Fruit fly (Drosophila melanogaster) whole organism, embryonic: ENCODE measurements around the gene CG34242.

Source experiments
- Atf6 ChIP-seq: fragments of 200-800 bp; sonication (Bioruptor generic); IDR thresholded peaks from 2 replicates; pipeline ENCODE4 v1.3.6; 2022; ENCODE audit warnings: missing biosample characterization, missing genetic modification characterization
- Bgb ChIP-seq: fragments of 200-800 bp; sonication (Bioruptor generic); IDR thresholded peaks from 2 replicates; pipeline ENCODE4 v1.3.6; 2022; ENCODE audit warnings: missing biosample characterization, missing genetic modification characterization; ENCODE audit not compliant: partially characterized antibody
- CG10366 ChIP-seq: fragments of 200-800 bp; sonication (Bioruptor generic); IDR thresholded peaks from 2 replicates; pipeline ENCODE4 v1.3.6; 2022; ENCODE audit warnings: missing biosample characterization, missing genetic modification characterization
- CG12659 ChIP-seq: fragments of 200-800 bp; sonication (Bioruptor generic); optimal IDR thresholded peaks from 3 replicates; lab custom pipeline; 2017; ENCODE audit warnings: mild to moderate bottlenecking, missing biosample characterization, missing genetic modification reagents, missing genetic modification characterization
- CG12769 ChIP-seq: fragments of 200-800 bp; sonication (Bioruptor generic); optimal IDR thresholded peaks from 2 replicates; lab custom pipeline; 2019; ENCODE audit warnings: missing biosample characterization, mild to moderate bottlenecking, missing genetic modification characterization, moderate library complexity
- CG13287 ChIP-seq: fragments of 200-800 bp; sonication (Bioruptor generic); IDR thresholded peaks from 2 replicates; pipeline ENCODE4 v1.3.6; 2022; ENCODE audit warnings: missing biosample characterization, missing genetic modification characterization; ENCODE audit not compliant: partially characterized antibody
- CG13775 ChIP-seq: fragments of 200-800 bp; sonication (Bioruptor generic); optimal IDR thresholded peaks from 3 replicates; lab custom pipeline; 2017; ENCODE audit warnings: missing biosample characterization, mild to moderate bottlenecking, missing genetic modification characterization
- CG15696 ChIP-seq: fragments of 200-800 bp; sonication (Bioruptor generic); optimal IDR thresholded peaks from 2 replicates; lab custom pipeline; 2019; ENCODE audit warnings: missing biosample characterization, mild to moderate bottlenecking, missing genetic modification characterization, moderate library complexity
- CG1602 ChIP-seq: fragments of 200-800 bp; sonication (Bioruptor generic); optimal IDR thresholded peaks from 3 replicates; lab custom pipeline; 2016; ENCODE audit warnings: missing biosample characterization, missing genetic modification characterization
- CG17568 ChIP-seq: fragments of 200-800 bp; sonication (Bioruptor generic); optimal IDR thresholded peaks from 2 replicates; lab custom pipeline; 2018; ENCODE audit warnings: missing biosample characterization, mild to moderate bottlenecking, missing genetic modification characterization, moderate library complexity
- CG18599 ChIP-seq: fragments of 200-800 bp; sonication (Bioruptor generic); optimal IDR thresholded peaks from 3 replicates; lab custom pipeline; 2017; ENCODE audit warnings: missing biosample characterization, missing genetic modification characterization, mild to moderate bottlenecking, moderate library complexity, missing genetic modification reagents
- CG2712 ChIP-seq: fragments of 200-800 bp; optimal IDR thresholded peaks from 3 replicates; lab custom pipeline; 2019; ENCODE audit warnings: missing biosample characterization, mild to moderate bottlenecking, missing genetic modification characterization, moderate library complexity
- CG3281 ChIP-seq: fragments of 200-800 bp; sonication (Bioruptor generic); optimal IDR thresholded peaks from 3 replicates; lab custom pipeline; 2017; ENCODE audit warnings: missing biosample characterization, mild to moderate bottlenecking, missing genetic modification characterization
- CG34224 ChIP-seq: fragments of 200-800 bp; sonication (Bioruptor generic); IDR thresholded peaks from 3 replicates; pipeline ENCODE4 v1.3.6; 2022; ENCODE audit warnings: missing biosample characterization, missing genetic modification characterization; ENCODE audit not compliant: partially characterized antibody
- CG6175 ChIP-seq: fragments of 200-800 bp; sonication (Bioruptor generic); IDR thresholded peaks from 3 replicates; pipeline ENCODE4 v1.3.6; 2022; ENCODE audit warnings: missing biosample characterization, missing genetic modification characterization
- CG6689 ChIP-seq: fragments of 200-800 bp; sonication (Bioruptor generic); IDR thresholded peaks from 2 replicates; pipeline ENCODE4 v1.3.6; 2022; ENCODE audit warnings: missing biosample characterization, missing genetic modification characterization
- CG9817 ChIP-seq: fragments of 200-800 bp; sonication (Bioruptor generic); optimal IDR thresholded peaks from 2 replicates; lab custom pipeline; 2018; ENCODE audit warnings: missing biosample characterization, mild to moderate bottlenecking, missing genetic modification characterization, moderate library complexity
- Dip2 ChIP-seq: fragments of 200-800 bp; sonication (Bioruptor generic); IDR thresholded peaks from 2 replicates; pipeline ENCODE4 v1.3.6; 2022; ENCODE audit warnings: missing biosample characterization, missing genetic modification characterization
- Dp ChIP-seq: fragments of 200-800 bp; sonication (Bioruptor generic); optimal IDR thresholded peaks from 2 replicates; lab custom pipeline; 2018; ENCODE audit warnings: missing biosample characterization, mild to moderate bottlenecking, missing genetic modification characterization, moderate library complexity
- ERR ChIP-seq: fragments of 200-800 bp; sonication (Bioruptor generic); optimal IDR thresholded peaks from 2 replicates; lab custom pipeline; 2016; ENCODE audit warnings: missing biosample characterization, missing genetic modification characterization
- Gsc ChIP-seq: fragments of 200-800 bp; sonication (Bioruptor generic); IDR thresholded peaks from 2 replicates; pipeline ENCODE4 v1.3.6; 2022; ENCODE audit warnings: missing biosample characterization, missing genetic modification characterization
- HLH4C ChIP-seq: fragments of 200-800 bp; sonication (Bioruptor generic); IDR thresholded peaks from 3 replicates; pipeline ENCODE4 v1.3.6; 2022; ENCODE audit warnings: missing biosample characterization, missing genetic modification characterization; ENCODE audit not compliant: partially characterized antibody
- Hey ChIP-seq: fragments of 200-800 bp; sonication (Bioruptor generic); optimal IDR thresholded peaks from 3 replicates; lab custom pipeline; 2018; ENCODE audit warnings: missing biosample characterization, mild to moderate bottlenecking, missing genetic modification characterization
- HmgZ ChIP-seq: fragments of 200-800 bp; sonication (Bioruptor generic); optimal IDR thresholded peaks from 2 replicates; lab custom pipeline; 2018; ENCODE audit warnings: missing biosample characterization, mild to moderate bottlenecking, missing genetic modification characterization
- Hsf ChIP-seq: fragments of 200-800 bp; sonication (Bioruptor generic); optimal IDR thresholded peaks from 3 replicates; lab custom pipeline; 2016; ENCODE audit warnings: missing biosample characterization, missing genetic modification characterization
- Meics ChIP-seq: fragments of 200-800 bp; sonication (Bioruptor generic); optimal IDR thresholded peaks from 2 replicates; lab custom pipeline; 2017; ENCODE audit warnings: missing biosample characterization, mild to moderate bottlenecking, missing genetic modification characterization
- Poxn ChIP-seq: fragments of 200-800 bp; sonication (Bioruptor generic); IDR thresholded peaks from 2 replicates; pipeline ENCODE4 v1.3.6; 2022; ENCODE audit warnings: missing biosample characterization, missing genetic modification characterization
- Rfx ChIP-seq: fragments of 200-800 bp; sonication (Bioruptor generic); IDR thresholded peaks from 2 replicates; pipeline ENCODE4 v1.3.6; 2022; ENCODE audit warnings: missing biosample characterization, missing genetic modification characterization
- Scr ChIP-seq: fragments of 200-800 bp; sonication (Bioruptor generic); IDR thresholded peaks from 2 replicates; pipeline ENCODE4 v1.3.6; 2022; ENCODE audit warnings: missing biosample characterization, missing genetic modification characterization; ENCODE audit not compliant: partially characterized antibody
- Ssrp ChIP-seq: fragments of 200-800 bp; sonication (Bioruptor generic); optimal IDR thresholded peaks from 2 replicates; lab custom pipeline; 2018; ENCODE audit warnings: missing biosample characterization, mild to moderate bottlenecking, missing genetic modification characterization, moderate library complexity
- amos ChIP-seq: fragments of 200-800 bp; sonication (Bioruptor generic); IDR thresholded peaks from 2 replicates; pipeline ENCODE4 v1.3.6; 2022; ENCODE audit warnings: missing biosample characterization, missing genetic modification characterization; ENCODE audit not compliant: partially characterized antibody
- ap ChIP-seq: fragments of 200-800 bp; sonication (Bioruptor generic); IDR thresholded peaks from 2 replicates; pipeline ENCODE4 v1.3.6; 2022; ENCODE audit warnings: missing biosample characterization, missing genetic modification characterization
- az2 ChIP-seq: fragments of 200-800 bp; sonication (Bioruptor generic); optimal IDR thresholded peaks from 3 replicates; lab custom pipeline; 2016; ENCODE audit warnings: missing biosample characterization, missing genetic modification characterization
- cad ChIP-seq: fragments of >200 bp; optimal IDR thresholded peaks from 2 replicates; lab custom pipeline; 2017; ENCODE audit warnings: missing biosample characterization, missing genetic modification characterization
- chinmo ChIP-seq: fragments of 200-800 bp; sonication (Bioruptor generic); IDR thresholded peaks from 4 replicates; pipeline ENCODE4 v1.3.6; 2022; ENCODE audit warnings: missing biosample characterization, missing genetic modification characterization; ENCODE audit not compliant: partially characterized antibody
- ci ChIP-seq: fragments of 200-800 bp; sonication (Bioruptor generic); IDR thresholded peaks from 3 replicates; pipeline ENCODE4 v1.3.6; 2022; ENCODE audit warnings: missing biosample characterization, missing genetic modification characterization
- dm ChIP-seq: fragments of 200-800 bp; sonication (Bioruptor generic); optimal IDR thresholded peaks from 3 replicates; lab custom pipeline; 2016; ENCODE audit warnings: missing biosample characterization, missing genetic modification characterization
- fu2 ChIP-seq: fragments of 200-800 bp; sonication (Bioruptor generic); optimal IDR thresholded peaks from 2 replicates; lab custom pipeline; 2016; ENCODE audit warnings: missing biosample characterization, missing genetic modification characterization
- grau ChIP-seq: fragments of 200-800 bp; optimal IDR thresholded peaks from 3 replicates; lab custom pipeline; 2019; ENCODE audit warnings: missing biosample characterization, mild to moderate bottlenecking, missing genetic modification characterization, moderate library complexity
- oc ChIP-seq: fragments of 200-800 bp; sonication (Bioruptor generic); optimal IDR thresholded peaks from 2 replicates; lab custom pipeline; 2018; ENCODE audit warnings: missing biosample characterization, mild to moderate bottlenecking, missing genetic modification characterization, moderate library complexity
- otp ChIP-seq: fragments of 200-800 bp; sonication (Bioruptor generic); IDR thresholded peaks from 3 replicates; pipeline ENCODE4, ENCODE4 v1.3.6; 2022; ENCODE audit warnings: missing biosample characterization, missing genetic modification characterization
- sim ChIP-seq: fragments of 200-800 bp; sonication (Bioruptor generic); IDR thresholded peaks from 2 replicates; pipeline ENCODE4 v1.3.6; 2022; ENCODE audit warnings: missing biosample characterization, missing genetic modification characterization
- sr ChIP-seq: fragments of 200-800 bp; sonication (Bioruptor generic); IDR thresholded peaks from 3 replicates; pipeline ENCODE4 v1.3.6; 2022; ENCODE audit warnings: missing biosample characterization, missing genetic modification characterization
- unpg ChIP-seq: fragments of 200-800 bp; sonication (Bioruptor generic); optimal IDR thresholded peaks from 3 replicates; lab custom pipeline; 2018; ENCODE audit warnings: missing biosample characterization, mild to moderate bottlenecking, missing genetic modification characterization, moderate library complexity
- z ChIP-seq: fragments of 200-800 bp; sonication (Bioruptor generic); IDR thresholded peaks from 3 replicates; pipeline ENCODE4 v1.3.6; 2022; ENCODE audit warnings: missing biosample characterization, missing genetic modification characterization
- zf30C ChIP-seq: fragments of 200-800 bp; sonication (Bioruptor generic); optimal IDR thresholded peaks from 3 replicates; lab custom pipeline; 2018; ENCODE audit warnings: missing biosample characterization, mild to moderate bottlenecking, missing genetic modification characterization

CG34242 gene

DNA sequence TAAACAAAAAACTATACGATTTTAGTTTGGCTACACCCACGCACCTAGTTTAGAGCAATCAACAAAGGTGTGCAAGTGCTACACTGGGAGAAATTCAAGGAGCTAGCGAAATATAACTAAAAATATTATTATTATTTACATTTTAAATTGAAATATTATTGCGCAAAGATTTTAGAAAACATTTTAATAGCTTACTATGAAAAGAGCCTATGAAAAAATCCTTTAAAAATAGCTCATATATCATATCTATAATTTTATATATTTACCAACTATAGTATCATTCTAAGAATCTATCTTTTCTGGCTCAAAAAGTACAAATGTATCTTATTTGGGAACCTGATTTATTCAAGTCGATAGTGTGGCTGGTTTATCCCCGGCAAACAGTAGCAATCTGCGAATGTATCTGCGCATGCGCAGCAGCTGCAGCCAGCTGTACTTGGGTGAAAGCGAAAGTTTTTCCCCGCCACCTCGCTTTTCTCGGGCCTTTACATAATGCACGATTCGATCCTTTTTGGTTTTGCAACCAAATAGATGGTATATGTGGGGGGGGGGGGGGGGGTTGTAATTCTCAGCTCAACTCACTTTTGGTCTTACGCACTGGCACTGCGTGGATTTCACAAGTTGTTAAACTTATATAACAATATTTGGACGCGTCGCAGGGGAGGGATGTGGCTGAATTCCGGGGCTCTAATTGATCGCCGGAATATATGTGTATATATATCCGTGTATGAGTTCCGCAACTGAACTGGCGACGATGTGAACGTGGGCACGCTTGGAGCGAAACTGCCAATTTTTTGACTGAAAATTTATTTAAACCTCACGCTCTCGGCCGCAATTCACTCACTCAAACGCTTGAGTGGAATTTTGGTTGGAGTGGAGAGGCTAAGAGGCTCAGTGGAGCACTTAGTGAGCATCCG, 37.1 kb upstream of the CG34242 start, which contains the start of gene CG10657 (continued):
- peak; percentile 30; the same call in 1 of the 2 replicates for TF ChIP-seq CG13287 (GFP tag; lab: Robert Waterston, UW)
- TF ChIP-seq Bgb (GFP tag; lab: Robert Waterston, UW): peak; percentile 50; the same call in 1 of the 2 replicates
- peak; percentile 29; the same call in 1 of the 2 replicates for TF ChIP-seq Scr (GFP tag; lab: Robert Waterston, UW)
- 0 out of 2 replicates have a peak, but pooled peaks have one; percentile 32 for TF ChIP-seq sim (GFP tag; lab: Robert Waterston, UW)
- peak; percentile 24; the same call in 1 of the 2 replicates for TF ChIP-seq amos (GFP tag; lab: Robert Waterston, UW)
- peak; percentile 38; the same call in 1 of the 3 replicates for TF ChIP-seq sr
- TF ChIP-seq Rfx: 0 out of 2 replicates have a peak, but pooled peaks have one; percentile 16
- TF ChIP-seq chinmo (GFP tag; lab: Robert Waterston, UW): peak; percentile 84; the same call in 2 of the 4 replicates
- no peak for TF ChIP-seq CG13775 (GFP tag; lab: Kevin White, UChicago)
- TF ChIP-seq CG6689 (GFP tag; lab: Robert Waterston, UW): 0 out of 2 replicates have a peak, but pooled peaks have one; percentile 11
- peak; percentile 47 for TF ChIP-seq CG12769 (tag; lab: Kevin White, UChicago)
- TF ChIP-seq z (GFP tag; lab: Robert Waterston, UW): peak; percentile 96
- 0 out of 3 replicates have a peak, but pooled peaks have one; percentile 21 for TF ChIP-seq otp

DNA sequence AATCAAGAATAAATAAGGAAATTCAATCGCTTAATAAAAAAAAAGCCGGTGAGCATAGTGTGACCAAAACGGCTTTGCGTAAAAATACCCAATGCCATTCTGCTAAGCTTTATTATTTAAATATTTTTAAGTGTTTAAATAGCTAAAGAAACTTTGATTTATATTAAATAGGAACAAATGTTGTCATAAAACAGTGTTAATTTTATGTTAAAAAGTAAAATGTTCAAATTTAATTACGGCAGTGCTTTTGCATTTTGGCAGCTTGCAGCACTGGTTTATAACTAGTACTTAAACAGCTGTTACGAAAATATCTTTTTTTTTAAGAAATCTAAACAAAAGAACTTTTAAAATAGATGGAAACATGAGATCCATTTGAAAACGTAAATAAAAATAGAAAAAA, 32.5 kb upstream of the CG34242 start, which contains the start of the genes CG10638 and CG10681:
Gene CG10638, minus strand, starts transcription at position 63 of the 400 bp plus-strand sequence.
Gene CG10681, plus strand, starts transcription at position 265 of the 400 bp plus-strand sequence.
- TF ChIP-seq Dip2 (GFP tag; lab: Robert Waterston, UW) (no peak), oc (tag; lab: Kevin White, UChicago) (no peak), Ssrp (tag; lab: Kevin White, UChicago) (no peak), grau (tag; lab: Kevin White, UChicago) (peak; percentile 53), Hey (tag; lab: Kevin White, UChicago) (no peak), CG18599 (no peak), CG9817 (tag; lab: Kevin White, UChicago) (no peak), CG10366 (no peak), Meics (GFP tag; lab: Kevin White, UChicago) (no peak), Hsf (GFP tag; lab: Kevin White, UChicago) (peak; percentile 46), CG3281 (GFP tag; lab: Kevin White, UChicago) (peak; percentile 23), HmgZ (tag; lab: Kevin White, UChicago) (peak; percentile 62), unpg (GFP tag; lab: Kevin White, UChicago) (peak; percentile 54), Gsc (no peak), az2 (GFP tag; lab: Kevin White, UChicago) (peak; percentile 23), CG1602 (GFP tag; lab: Kevin White, UChicago) (peak; percentile 14), CG12659 (GFP tag; lab: Kevin White, UChicago) (peak; percentile 80), Poxn (no peak), Atf6 (GFP tag; lab: Robert Waterston, UW) (peak; percentile 29; the same call in 1 of the 2 replicates), CG6175 (GFP tag; lab: Robert Waterston, UW) (no peak), cad (GFP tag; lab: Kevin White, UChicago) (no peak), HLH4C (no peak), zf30C (GFP tag; lab: Kevin White, UChicago) (no peak), fu2 (GFP tag; lab: Kevin White, UChicago) (no peak), chinmo (GFP tag; lab: Robert Waterston, UW) (no peak), ap (GFP tag; lab: Robert Waterston, UW) (no peak), Dp (peak; percentile 49), CG17568 (GFP tag; lab: Kevin White, UChicago) (no peak), CG2712 (peak; percentile 54), CG34224 (no peak), CG15696 (tag; lab: Kevin White, UChicago) (no peak), ERR (GFP tag; lab: Kevin White, UChicago) (no peak), dm (GFP tag; lab: Kevin White, UChicago) (no peak), ci (no peak)
